Fruit fly (Drosophila melanogaster): ENCODE measurements around the gene Sras.

DNA sequence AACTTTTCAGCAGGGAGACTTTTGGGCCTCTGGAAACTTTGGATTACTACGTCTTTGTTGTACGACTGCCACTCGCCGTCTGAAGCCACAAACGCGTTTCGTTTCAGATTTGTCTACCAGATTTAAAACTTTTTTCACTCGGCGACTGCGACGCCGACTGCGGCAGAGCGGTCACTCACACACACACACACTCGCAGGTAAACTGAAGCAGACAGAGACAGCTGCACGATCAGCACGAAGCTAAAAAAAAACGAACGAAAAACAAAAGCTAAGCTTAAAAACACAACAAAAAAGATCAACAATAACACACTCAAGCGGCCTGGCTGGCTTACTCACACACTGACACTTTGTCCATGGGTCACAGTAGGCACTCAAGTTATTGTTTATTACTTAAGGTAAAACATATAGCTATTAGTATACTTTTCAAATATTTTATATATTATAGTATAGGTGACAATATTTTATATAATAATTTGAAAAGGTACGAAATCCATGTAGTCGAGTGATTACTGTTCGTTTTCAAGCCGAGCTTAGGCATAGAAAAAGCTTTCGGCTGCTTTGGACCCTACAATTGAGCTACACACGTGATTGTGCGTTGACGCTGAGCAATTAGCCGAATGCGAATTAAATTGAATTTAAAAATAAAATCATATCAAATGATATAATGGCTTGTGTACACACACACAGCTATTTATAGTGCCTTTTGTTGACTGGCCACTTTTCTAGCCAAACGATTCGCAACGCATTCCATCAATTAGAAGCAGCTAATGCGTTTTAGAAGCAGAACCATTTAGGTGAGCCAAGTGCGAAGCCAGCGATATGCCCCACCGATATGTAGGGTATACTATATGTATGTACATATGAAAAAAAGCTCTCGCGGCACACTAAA is 13.9 kb downstream of the Sras start, which contains the start of gene Msr-110:
- peak; percentile 92 for TF ChIP-seq gem (tag; optimal IDR thresholded peaks at IDR 0.05)
- TF ChIP-seq Hmr (GFP tag; optimal IDR thresholded peaks at IDR 0.05): peak; percentile 86
- peak; percentile 92 for TF ChIP-seq tgo (GFP tag; IDR thresholded peaks at IDR 0.05)
- peak; percentile 77 for TF ChIP-seq gsb-n (tag; optimal IDR thresholded peaks at IDR 0.05)
- TF ChIP-seq CG8924 (tag; optimal IDR thresholded peaks at IDR 0.05): peak; percentile 89
- peak; percentile 25 for TF ChIP-seq CG15073 (GFP tag; optimal IDR thresholded peaks at IDR 0.05)
- peak; percentile 93 for TF ChIP-seq CG7839 (tag; optimal IDR thresholded peaks at IDR 0.05)
- peak; percentile 42; the same call in 1 of the 2 replicates for TF ChIP-seq Dip2 (GFP tag; IDR thresholded peaks at IDR 0.05)
- no peak for TF ChIP-seq nerfin-2 (GFP tag; IDR thresholded peaks at IDR 0.05; ENCODE audit: partially characterized antibody)
- TF ChIP-seq CG8388 (GFP tag; optimal IDR thresholded peaks at IDR 0.05): peak; percentile 72
